Fruit fly (Drosophila melanogaster): ENCODE data around the gene Vha14-2.

Vha14-2 gene

dm6 chr3R:6122292-6122691 lies at the start of gene Vha14-2:
TSS of gene Vha14-2 (plus strand) at chr3R:6122592.
- TF ChIP-seq Hr96 (GFP tag; optimal IDR thresholded peaks at IDR 0.05) (no peak), CG5204 (GFP tag; optimal IDR thresholded peaks at IDR 0.05) (no peak), pad (GFP tag; optimal IDR thresholded peaks at IDR 0.05) (no peak), CG11617 (GFP tag; optimal IDR thresholded peaks at IDR 0.05) (no peak), toe (GFP tag; optimal IDR thresholded peaks at IDR 0.05) (no peak), Clk (GFP tag; optimal IDR thresholded peaks at IDR 0.05) (no peak), Crg-1 (GFP tag; optimal IDR thresholded peaks at IDR 0.05) (no peak), CG1620 (GFP tag; optimal IDR thresholded peaks at IDR 0.05) (no peak), tj (GFP tag; optimal IDR thresholded peaks at IDR 0.05) (no peak), CG12768 (GFP tag; optimal IDR thresholded peaks at IDR 0.05) (no peak), cic (GFP tag; optimal IDR thresholded peaks at IDR 0.05) (no peak), cnc (optimal IDR thresholded peaks at IDR 0.05) (no peak), Mnt (GFP tag; optimal IDR thresholded peaks at IDR 0.05) (no peak)

- TF ChIP-seq Clk (GFP tag; optimal IDR thresholded peaks at IDR 0.05) (no peak), CG33017 (tag; optimal IDR thresholded peaks at IDR 0.05) (no peak), CG1620 (GFP tag; optimal IDR thresholded peaks at IDR 0.05) (no peak), toe (GFP tag; optimal IDR thresholded peaks at IDR 0.05) (no peak), Hr96 (GFP tag; optimal IDR thresholded peaks at IDR 0.05) (no peak), CG5204 (GFP tag; optimal IDR thresholded peaks at IDR 0.05) (no peak), Crg-1 (GFP tag; optimal IDR thresholded peaks at IDR 0.05) (no peak), tj (GFP tag; optimal IDR thresholded peaks at IDR 0.05) (no peak), CG7045 (GFP tag; optimal IDR thresholded peaks at IDR 0.05) (no peak), pad (GFP tag; optimal IDR thresholded peaks at IDR 0.05) (no peak), CG11617 (GFP tag; optimal IDR thresholded peaks at IDR 0.05) (no peak), cnc (optimal IDR thresholded peaks at IDR 0.05) (no peak), bab1 (GFP tag; optimal IDR thresholded peaks at IDR 0.05) (no peak), kay (GFP tag; ENCODE audit: borderline replicate concordance) (no peak), CG14711 (tag; optimal IDR thresholded peaks at IDR 0.05) (no peak), Mnt (GFP tag; optimal IDR thresholded peaks at IDR 0.05) (no peak)
Measured at dm6 chr3R:6078183-6078582, 44.2 kb upstream of the Vha14-2 start, which contains the start of gene Or83c. TSS of gene Or83c (minus strand) at chr3R:6078283.

dm6 chr3R:6082132-6082531 lies 40.3 kb upstream of the Vha14-2 start:
- TF ChIP-seq Mnt (GFP tag; optimal IDR thresholded peaks at IDR 0.05) (no peak), CG11617 (GFP tag; optimal IDR thresholded peaks at IDR 0.05) (no peak), Crg-1 (GFP tag; optimal IDR thresholded peaks at IDR 0.05) (no peak), CG7101 (tag; optimal IDR thresholded peaks at IDR 0.05) (no peak), toe (GFP tag; optimal IDR thresholded peaks at IDR 0.05) (no peak), cic (GFP tag; optimal IDR thresholded peaks at IDR 0.05) (no peak), tj (GFP tag; optimal IDR thresholded peaks at IDR 0.05) (no peak), CG33017 (tag; optimal IDR thresholded peaks at IDR 0.05) (no peak), CG7045 (GFP tag; optimal IDR thresholded peaks at IDR 0.05) (no peak), bab1 (GFP tag; optimal IDR thresholded peaks at IDR 0.05) (no peak), CG5204 (GFP tag; optimal IDR thresholded peaks at IDR 0.05) (no peak), CG12768 (GFP tag; optimal IDR thresholded peaks at IDR 0.05) (no peak), CG14711 (tag; optimal IDR thresholded peaks at IDR 0.05) (no peak), ovo (GFP tag; optimal IDR thresholded peaks at IDR 0.05) (no peak), cnc (optimal IDR thresholded peaks at IDR 0.05) (no peak), CG1620 (GFP tag; optimal IDR thresholded peaks at IDR 0.05) (no peak)

- TF ChIP-seq tj (GFP tag; optimal IDR thresholded peaks at IDR 0.05) = no peak
- no peak for TF ChIP-seq toe (GFP tag; optimal IDR thresholded peaks at IDR 0.05)
- no peak for TF ChIP-seq CG11617 (GFP tag; optimal IDR thresholded peaks at IDR 0.05)
Measured at dm6 chr3R:6097042-6097441, 25.4 kb upstream of the Vha14-2 start.

- TF ChIP-seq CG7045 (GFP tag; optimal IDR thresholded peaks at IDR 0.05) (no peak), Crg-1 (GFP tag; optimal IDR thresholded peaks at IDR 0.05) (no peak), kay (GFP tag; ENCODE audit: borderline replicate concordance) (no peak), tj (GFP tag; optimal IDR thresholded peaks at IDR 0.05) (no peak), Mnt (GFP tag; optimal IDR thresholded peaks at IDR 0.05) (no peak), CG12768 (GFP tag; optimal IDR thresholded peaks at IDR 0.05) (no peak), CG11617 (GFP tag; optimal IDR thresholded peaks at IDR 0.05) (no peak), ovo (GFP tag; optimal IDR thresholded peaks at IDR 0.05) (no peak), toe (GFP tag; optimal IDR thresholded peaks at IDR 0.05) (no peak), cic (GFP tag; optimal IDR thresholded peaks at IDR 0.05) (no peak), Hr96 (GFP tag; optimal IDR thresholded peaks at IDR 0.05) (no peak), bab1 (GFP tag; optimal IDR thresholded peaks at IDR 0.05) (no peak)
Measured at dm6 chr3R:6098320-6098719, 24.1 kb upstream of the Vha14-2 start.

- TF ChIP-seq CG1620 (GFP tag; optimal IDR thresholded peaks at IDR 0.05) (no peak), kay (GFP tag; ENCODE audit: borderline replicate concordance) (no peak), CG33017 (tag; optimal IDR thresholded peaks at IDR 0.05) (no peak), toe (GFP tag; optimal IDR thresholded peaks at IDR 0.05) (no peak), ovo (GFP tag; optimal IDR thresholded peaks at IDR 0.05) (peak; percentile 2), cic (GFP tag; optimal IDR thresholded peaks at IDR 0.05) (no peak)
Measured at dm6 chr3R:6100764-6101163, 21.6 kb upstream of the Vha14-2 start, which contains the start of gene Gasp. TSS of gene Gasp (minus strand) at chr3R:6100887.

dm6 chr3R:6102318-6102717 lies 20.1 kb upstream of the Vha14-2 start:
- TF ChIP-seq Hr96 (GFP tag; optimal IDR thresholded peaks at IDR 0.05) (no peak), Mnt (GFP tag; optimal IDR thresholded peaks at IDR 0.05) (no peak), tj (GFP tag; optimal IDR thresholded peaks at IDR 0.05) (no peak), pad (GFP tag; optimal IDR thresholded peaks at IDR 0.05) (no peak), Clk (GFP tag; optimal IDR thresholded peaks at IDR 0.05) (no peak), CG14711 (tag; optimal IDR thresholded peaks at IDR 0.05) (no peak), Crg-1 (GFP tag; optimal IDR thresholded peaks at IDR 0.05) (no peak), CG7045 (GFP tag; optimal IDR thresholded peaks at IDR 0.05) (no peak), bab1 (GFP tag; optimal IDR thresholded peaks at IDR 0.05) (no peak), CG7101 (tag; optimal IDR thresholded peaks at IDR 0.05) (no peak), CG11617 (GFP tag; optimal IDR thresholded peaks at IDR 0.05) (no peak), CG33017 (tag; optimal IDR thresholded peaks at IDR 0.05) (no peak)
